Worm (Caenorhabditis elegans) whole organism, L3 larva: Measurements from ENCODE around the gene F49E12.7.

Source experiments
- ceh-9 ChIP-seq: sonication (generic microtip); optimal IDR thresholded peaks from 2 replicates; lab custom pipeline; 2018; ENCODE audit warnings: missing biosample characterization, missing genetic modification characterization
- elt-3 ChIP-seq, 3 experiments: fragments of 150-350 bp in 1 of 3; sonication (generic microtip) in 2 of 3; optimal IDR thresholded peaks; 2 replicates in 2 of 3; 4 replicates in 1 of 3; lab custom pipeline; 2014 to 2017; ENCODE audit warnings: missing biosample characterization in 3 of 3, missing genetic modification characterization in 3 of 3
- fkh-10 ChIP-seq: sonication (generic microtip); optimal IDR thresholded peaks from 2 replicates; lab custom pipeline; 2017; ENCODE audit warnings: missing biosample characterization, missing genetic modification reagents, missing genetic modification characterization
- fkh-2 ChIP-seq: fragments of 150-350 bp; optimal IDR thresholded peaks from 2 replicates; lab custom pipeline; 2014; ENCODE audit warnings: missing biosample characterization, missing genetic modification reagents, missing genetic modification characterization
- nhr-12 ChIP-seq: fragments of 150-350 bp; optimal IDR thresholded peaks from 2 replicates; lab custom pipeline; 2014; ENCODE audit warnings: missing biosample characterization, missing genetic modification characterization
- nhr-237 ChIP-seq: fragments of 150-350 bp; optimal IDR thresholded peaks from 2 replicates; lab custom pipeline; 2014; ENCODE audit warnings: missing biosample characterization, missing genetic modification characterization
- skn-1 ChIP-seq: fragments of 150-350 bp; optimal IDR thresholded peaks from 2 replicates; lab custom pipeline; 2014; ENCODE audit warnings: missing biosample characterization, missing genetic modification characterization
- zag-1 ChIP-seq: fragments of 150-350 bp; optimal IDR thresholded peaks from 2 replicates; lab custom pipeline; 2014; ENCODE audit warnings: missing biosample characterization, missing genetic modification characterization
- ztf-11 ChIP-seq: fragments of 150-350 bp; optimal IDR thresholded peaks from 2 replicates; lab custom pipeline; 2014; ENCODE audit warnings: missing biosample characterization, missing genetic modification characterization

- TF ChIP-seq nhr-237 (tag; lab: Kevin White, UChicago) (no peak), elt-3 (tag; optimal IDR thresholded peaks at IDR 0.05; lab: Kevin White, UChicago) (no peak), zag-1 (tag; lab: Kevin White, UChicago) (no peak), fkh-10 (GFP tag; lab: Kevin White, UChicago) (no peak), fkh-2 (tag; lab: Kevin White, UChicago) (no peak), ztf-11 (tag; lab: Kevin White, UChicago) (no peak), ceh-9 (tag; lab: Kevin White, UChicago) (no peak), nhr-12 (tag; lab: Kevin White, UChicago) (no peak), skn-1 (tag; lab: Kevin White, UChicago) (no peak)
These were observed 9.4 kb upstream of the F49E12.7 start, which contains the start of gene ubc-24 for ce11 chrII:8405303-8405702.
